Worm (Caenorhabditis elegans) whole organism, late embryonic: ENCODE measurements around the gene mrpl-41.
A peak's percentile ranks its signal among the peaks of the same experiment; 100 is the strongest.

Source experiments
- C08G9.2 ChIP-seq: sonication (generic microtip); optimal IDR thresholded peaks from 2 replicates; lab custom pipeline; 2016; ENCODE audit warnings: mild to moderate bottlenecking, missing genetic modification characterization, moderate library complexity, missing compliant biosample characterization
- C38D4.7 ChIP-seq: fragments of 200-800 bp; sonication (Bioruptor generic); optimal IDR thresholded peaks from 2 replicates; lab custom pipeline; 2018; ENCODE audit warnings: mild to moderate bottlenecking, missing genetic modification characterization, moderate library complexity, missing compliant biosample characterization
- F13H6.1 ChIP-seq: sonication (generic microtip); optimal IDR thresholded peaks from 2 replicates; lab custom pipeline; 2016; ENCODE audit warnings: missing genetic modification characterization, missing compliant biosample characterization
- K09A11.1 ChIP-seq: sonication (generic microtip); optimal IDR thresholded peaks from 2 replicates; lab custom pipeline; 2017; ENCODE audit warnings: antibody characterized with exemption, mild to moderate bottlenecking, missing genetic modification characterization, missing compliant biosample characterization; ENCODE audit not compliant: insufficient read depth
- ahr-1 ChIP-seq: sonication (generic microtip); optimal IDR thresholded peaks from 2 replicates; lab custom pipeline; 2016; ENCODE audit warnings: missing genetic modification characterization, missing compliant biosample characterization
- ama-1 ChIP-seq: fragments of 150-350 bp; optimal IDR thresholded peaks from 2 replicates; lab custom pipeline; 2014
- ceh-14 ChIP-seq: sonication (generic microtip); optimal IDR thresholded peaks from 2 replicates; lab custom pipeline; 2016; ENCODE audit warnings: missing genotype, missing genetic modification characterization, missing compliant biosample characterization
- ceh-18 ChIP-seq: sonication (generic microtip); optimal IDR thresholded peaks from 2 replicates; lab custom pipeline; 2016; ENCODE audit warnings: missing genetic modification characterization, missing compliant biosample characterization
- ceh-19 ChIP-seq: fragments of 200-800 bp; sonication (Bioruptor generic); optimal IDR thresholded peaks from 2 replicates; lab custom pipeline; 2018; ENCODE audit warnings: mild to moderate bottlenecking, missing genetic modification characterization, missing compliant biosample characterization
- ceh-30 ChIP-seq: fragments of 150-350 bp; optimal IDR thresholded peaks from 2 replicates; lab custom pipeline; 2014; ENCODE audit warnings: missing biosample characterization, missing genetic modification characterization
- ceh-31 ChIP-seq: sonication (generic microtip); optimal IDR thresholded peaks from 2 replicates; lab custom pipeline; 2016; ENCODE audit warnings: missing genetic modification characterization, missing compliant biosample characterization
- ceh-34 ChIP-seq: sonication (generic microtip); optimal IDR thresholded peaks from 2 replicates; lab custom pipeline; 2016; ENCODE audit warnings: mild to moderate bottlenecking, missing genetic modification characterization, missing compliant biosample characterization
- ceh-45 ChIP-seq: fragments of 200-800 bp; sonication (Bioruptor generic); IDR thresholded peaks from 2 replicates; pipeline ENCODE4 v1.3.6; 2022; ENCODE audit warnings: missing genetic modification reagents, missing genetic modification characterization, missing compliant biosample characterization
- ceh-9 ChIP-seq: sonication (generic microtip); optimal IDR thresholded peaks from 2 replicates; lab custom pipeline; 2016; ENCODE audit warnings: mild to moderate bottlenecking, missing genetic modification characterization, inconsistent platforms, missing compliant biosample characterization
- che-1 ChIP-seq: sonication (generic microtip); optimal IDR thresholded peaks from 2 replicates; lab custom pipeline; 2016; ENCODE audit warnings: mild to moderate bottlenecking, missing genetic modification characterization, missing compliant biosample characterization
- dmd-4 ChIP-seq: sonication (generic microtip); optimal IDR thresholded peaks from 2 replicates; lab custom pipeline; 2016; ENCODE audit warnings: borderline replicate concordance, missing genetic modification characterization, missing compliant biosample characterization
- dve-1 ChIP-seq: sonication (generic microtip); optimal IDR thresholded peaks from 2 replicates; lab custom pipeline; 2017; ENCODE audit warnings: antibody characterized with exemption, mild to moderate bottlenecking, missing genetic modification characterization, missing compliant biosample characterization
- elt-2 ChIP-seq: sonication (generic microtip); optimal IDR thresholded peaks from 2 replicates; lab custom pipeline; 2016; ENCODE audit warnings: missing genetic modification reagents, missing genetic modification characterization, missing compliant biosample characterization
- elt-4 ChIP-seq: sonication (generic microtip); optimal IDR thresholded peaks from 2 replicates; lab custom pipeline; 2016; ENCODE audit warnings: missing genetic modification characterization, missing compliant biosample characterization
- gmeb-2 ChIP-seq: sonication (generic microtip); optimal IDR thresholded peaks from 2 replicates; lab custom pipeline; 2016; ENCODE audit warnings: missing genetic modification characterization, inconsistent platforms, missing compliant biosample characterization
- hlh-13 ChIP-seq: fragments of 200-800 bp; sonication (Bioruptor generic); optimal IDR thresholded peaks from 2 replicates; lab custom pipeline; 2018; ENCODE audit warnings: mild to moderate bottlenecking, missing genetic modification characterization, missing compliant biosample characterization
- hlh-6 ChIP-seq: sonication (generic microtip); optimal IDR thresholded peaks from 2 replicates; lab custom pipeline; 2016; ENCODE audit warnings: missing genotype, missing genetic modification characterization, missing compliant biosample characterization
- hlh-8 ChIP-seq: sonication (generic microtip); optimal IDR thresholded peaks from 2 replicates; lab custom pipeline; 2016; ENCODE audit warnings: missing genotype, missing genetic modification characterization, missing compliant biosample characterization
- mec-3 ChIP-seq: sonication (generic microtip); optimal IDR thresholded peaks from 2 replicates; lab custom pipeline; 2016; ENCODE audit warnings: borderline replicate concordance, missing genetic modification characterization, missing compliant biosample characterization
- nfya-1 ChIP-seq: sonication (generic microtip); optimal IDR thresholded peaks from 2 replicates; lab custom pipeline; 2017; ENCODE audit warnings: missing genetic modification characterization, mild to moderate bottlenecking, missing compliant biosample characterization, antibody characterized with exemption, moderate library complexity
- nhr-232 ChIP-seq: sonication (generic microtip); optimal IDR thresholded peaks from 2 replicates; lab custom pipeline; 2016; ENCODE audit warnings: missing genetic modification characterization, missing compliant biosample characterization
- npax-4 ChIP-seq: sonication (generic microtip); optimal IDR thresholded peaks from 2 replicates; lab custom pipeline; 2016; ENCODE audit warnings: missing genetic modification characterization, missing compliant biosample characterization
- odd-2 ChIP-seq: sonication (generic microtip); optimal IDR thresholded peaks from 2 replicates; lab custom pipeline; 2017; ENCODE audit warnings: antibody characterized with exemption, mild to moderate bottlenecking, missing genetic modification characterization, missing compliant biosample characterization
- pag-3 ChIP-seq: sonication (generic microtip); optimal IDR thresholded peaks from 2 replicates; lab custom pipeline; 2016; ENCODE audit warnings: missing compliant biosample characterization, missing genetic modification characterization, borderline replicate concordance
- pat-9 ChIP-seq: fragments of 200-800 bp; sonication (Bioruptor generic); optimal IDR thresholded peaks from 2 replicates; lab custom pipeline; 2018; ENCODE audit warnings: mild to moderate bottlenecking, missing genetic modification characterization, moderate library complexity, missing compliant biosample characterization
- pros-1 ChIP-seq: fragments of 150-350 bp; optimal IDR thresholded peaks from 2 replicates; lab custom pipeline; 2014; ENCODE audit warnings: missing biosample characterization, missing genetic modification reagents, missing genetic modification characterization
- ref-2 ChIP-seq: sonication (generic microtip); optimal IDR thresholded peaks from 2 replicates; lab custom pipeline; 2016; ENCODE audit warnings: missing genetic modification characterization, missing compliant biosample characterization
- rnt-1 ChIP-seq: sonication (generic microtip); optimal IDR thresholded peaks from 2 replicates; lab custom pipeline; 2016; ENCODE audit warnings: missing genetic modification characterization, missing compliant biosample characterization
- sox-4 ChIP-seq: sonication (generic microtip); optimal IDR thresholded peaks from 2 replicates; lab custom pipeline; 2017; ENCODE audit warnings: mild to moderate bottlenecking, missing genetic modification characterization, inconsistent platforms, missing compliant biosample characterization
- tbx-7 ChIP-seq: sonication (generic microtip); optimal IDR thresholded peaks from 2 replicates; lab custom pipeline; 2016; ENCODE audit warnings: missing genotype, missing genetic modification characterization, missing compliant biosample characterization
- ttx-3 ChIP-seq: sonication (generic microtip); optimal IDR thresholded peaks from 2 replicates; lab custom pipeline; 2016; ENCODE audit warnings: missing genetic modification reagents, missing genetic modification characterization, missing compliant biosample characterization
- unc-3 ChIP-seq, 2 experiments: fragments of 200-800 bp in 1 of 2; sonication (Bioruptor generic) in 1 of 2; sonication (generic microtip) in 1 of 2; conservative IDR thresholded peaks in 1 of 2; optimal IDR thresholded peaks in 1 of 2; 2 replicates each; pipeline versions ENCODE4 v1.3.6 to Lab custom; 2016 to 2022; ENCODE audit warnings: missing compliant biosample characterization in 2 of 2, missing genetic modification characterization in 2 of 2, missing genetic modification reagents in 1 of 2
- unc-42 ChIP-seq: sonication (generic microtip); optimal IDR thresholded peaks from 2 replicates; lab custom pipeline; 2016; ENCODE audit warnings: missing genotype, missing genetic modification characterization, missing compliant biosample characterization
- unc-55 ChIP-seq: sonication (generic microtip); optimal IDR thresholded peaks from 2 replicates; lab custom pipeline; 2017; ENCODE audit warnings: missing biosample characterization, missing genetic modification reagents, missing genetic modification characterization
- zip-5 ChIP-seq: sonication (generic microtip); optimal IDR thresholded peaks from 2 replicates; lab custom pipeline; 2016; ENCODE audit warnings: missing genetic modification characterization, missing compliant biosample characterization

The mrpl-41 gene

ce11 chrII:303927-304711 is 15.4 kb downstream of the mrpl-41 start:
- TF ChIP-seq elt-4 (tag; lab: Kevin White, UChicago) (peak; percentile 57), ceh-30 (no peak), F13H6.1 (no peak), ceh-31 (tag; lab: Kevin White, UChicago) (no peak), unc-42 (tag; lab: Kevin White, UChicago) (no peak), ttx-3 (tag; lab: Kevin White, UChicago) (no peak), C08G9.2 (peak; percentile 24), C38D4.7 (peak; percentile 15), K09A11.1 (tag; lab: Kevin White, UChicago) (no peak)

- no peak for TF ChIP-seq C08G9.2
- no peak for TF ChIP-seq ceh-45 (GFP tag; lab: Robert Waterston, UW)
- no peak for TF ChIP-seq sox-4
- no peak for TF ChIP-seq ceh-19 (GFP tag; lab: Kevin White, UChicago)
- no peak for TF ChIP-seq gmeb-2 (tag; lab: Kevin White, UChicago)
- TF ChIP-seq dve-1 (tag; lab: Kevin White, UChicago): no peak
- TF ChIP-seq hlh-6 (tag; lab: Kevin White, UChicago): no peak
- TF ChIP-seq ceh-9 (tag; lab: Kevin White, UChicago): no peak
- TF ChIP-seq mec-3 (tag; lab: Kevin White, UChicago): no peak
- TF ChIP-seq pat-9 (tag; lab: Kevin White, UChicago): no peak
- no peak for TF ChIP-seq odd-2 (tag; lab: Kevin White, UChicago)
- no peak for TF ChIP-seq F13H6.1
- no peak for TF ChIP-seq nfya-1 (tag; lab: Kevin White, UChicago)
- no peak for TF ChIP-seq pag-3 (tag; lab: Kevin White, UChicago)
- TF ChIP-seq zip-5 (tag; lab: Kevin White, UChicago): no peak
Measured at ce11 chrII:305645-306044, 16.9 kb downstream of the mrpl-41 start, which contains the start of gene col-69. Gene col-69, minus strand, starts transcription at chrII:305745.

ce11 chrII:307154-307553 is 18.4 kb downstream of the mrpl-41 start, which contains the start of gene K01A2.4:
Gene K01A2.4, plus strand, starts transcription at chrII:307454.
- TF ChIP-seq hlh-8 (tag; lab: Kevin White, UChicago): no peak
- TF ChIP-seq unc-42 (tag; lab: Kevin White, UChicago): no peak
- TF ChIP-seq odd-2 (tag; lab: Kevin White, UChicago): no peak
- no peak for TF ChIP-seq ceh-9 (tag; lab: Kevin White, UChicago)
- TF ChIP-seq ceh-18 (tag; lab: Kevin White, UChicago): no peak
- TF ChIP-seq dmd-4: no peak
- TF ChIP-seq che-1: no peak
- TF ChIP-seq ahr-1 (tag; lab: Kevin White, UChicago): no peak
- no peak for TF ChIP-seq tbx-7 (tag; lab: Kevin White, UChicago)

- TF ChIP-seq unc-55 (GFP tag; lab: Kevin White, UChicago): peak; percentile 9
Measured at ce11 chrII:312110-312509, 23.4 kb downstream of the mrpl-41 start, which contains the start of gene mps-2. Gene mps-2, minus strand, starts transcription at chrII:312210.

- TF ChIP-seq ahr-1 (tag; lab: Kevin White, UChicago) (no peak), pros-1 (tag; lab: Kevin White, UChicago) (no peak), unc-3 (GFP tag; conservative IDR thresholded peaks at IDR 0.05; lab: Robert Waterston, UW) (no peak), unc-3 (tag; optimal IDR thresholded peaks at IDR 0.05; lab: Kevin White, UChicago) (no peak), nhr-232 (tag; lab: Kevin White, UChicago) (no peak), unc-55 (GFP tag; lab: Kevin White, UChicago) (peak; percentile 65), ama-1 (lab: Kevin White, UChicago) (no peak), npax-4 (tag; lab: Kevin White, UChicago) (no peak), rnt-1 (tag; lab: Kevin White, UChicago) (peak; percentile 15), ceh-34 (tag; lab: Kevin White, UChicago) (no peak), elt-2 (tag; lab: Kevin White, UChicago) (peak; percentile 66), hlh-13 (no peak), elt-4 (tag; lab: Kevin White, UChicago) (no peak), K09A11.1 (tag; lab: Kevin White, UChicago) (no peak), ceh-14 (tag; lab: Kevin White, UChicago) (no peak), ref-2 (tag; lab: Kevin White, UChicago) (peak; percentile 18), pag-3 (tag; lab: Kevin White, UChicago) (no peak), C38D4.7 (no peak)
Measured at ce11 chrII:313540-313939, 24.8 kb downstream of the mrpl-41 start.
